Worm (Caenorhabditis elegans) whole organism, L4/young adult: ENCODE results near the gene Y51H7BR.7.

ENCODE experiments used
- W03F9.2 ChIP-seq: fragments of 150-350 bp; optimal IDR thresholded peaks from 2 replicates; lab custom pipeline; 2014; ENCODE audit warnings: missing biosample characterization, missing genetic modification characterization
- dao-5 ChIP-seq: sonication (generic microtip); optimal IDR thresholded peaks from 2 replicates; lab custom pipeline; 2016; ENCODE audit warnings: missing genotype, missing genetic modification characterization, moderate library complexity, missing compliant biosample characterization
- him-1 ChIP-seq: sonication (generic microtip); optimal IDR thresholded peaks from 2 replicates; lab custom pipeline; 2016; ENCODE audit warnings: missing genotype, missing genetic modification reagents, missing genetic modification characterization, missing compliant biosample characterization

Y51H7BR.7 gene

ce11 chrII:1535931-1536330 is 10.5 kb upstream of the Y51H7BR.7 start, which contains the start of gene fbxb-43:
fbxb-43 (plus strand) TSS chrII:1536231.
- TF ChIP-seq him-1 = no peak
- TF ChIP-seq dao-5 (tag; lab: Kevin White, UChicago) = no peak
- TF ChIP-seq W03F9.2 (tag; lab: Kevin White, UChicago) = no peak

ce11 chrII:1529057-1529456 is 3.7 kb upstream of the Y51H7BR.7 start, which contains the start of gene Y51H7BR.4:
Y51H7BR.4 (plus strand) TSS chrII:1529357.
- no peak for TF ChIP-seq him-1
- no peak for TF ChIP-seq dao-5 (tag; lab: Kevin White, UChicago)
- no peak for TF ChIP-seq W03F9.2 (tag; lab: Kevin White, UChicago)

- no peak for TF ChIP-seq W03F9.2 (tag; lab: Kevin White, UChicago)
Measured at ce11 chrII:1521956-1522355, 3.4 kb downstream of the Y51H7BR.7 start.

- TF ChIP-seq dao-5 (tag; lab: Kevin White, UChicago) (no peak), him-1 (peak; percentile 56)
Measured at ce11 chrII:1519867-1520266, 5.5 kb downstream of the Y51H7BR.7 start.

- TF ChIP-seq dao-5 (tag; lab: Kevin White, UChicago) (no peak), him-1 (no peak), W03F9.2 (tag; lab: Kevin White, UChicago) (no peak)
Measured at ce11 chrII:1518914-1519313, 6.5 kb downstream of the Y51H7BR.7 start, which contains the start of gene Y51H7BR.8. Y51H7BR.8 (plus strand) TSS chrII:1519214.

- TF ChIP-seq him-1 = no peak
- TF ChIP-seq dao-5 (tag; lab: Kevin White, UChicago) = no peak
Measured at ce11 chrII:1517354-1517753, 8.0 kb downstream of the Y51H7BR.7 start, which contains the start of gene math-45. math-45 (minus strand) TSS chrII:1517454.

- TF ChIP-seq dao-5 (tag; lab: Kevin White, UChicago) (no peak), him-1 (no peak), W03F9.2 (tag; lab: Kevin White, UChicago) (no peak)
Measured at ce11 chrII:1504266-1504665, 21.1 kb downstream of the Y51H7BR.7 start, which contains the start of gene fdgt-1. fdgt-1 (plus strand) TSS chrII:1504566.

- TF ChIP-seq dao-5 (tag; lab: Kevin White, UChicago) (no peak), him-1 (no peak), W03F9.2 (tag; lab: Kevin White, UChicago) (no peak)
Measured at ce11 chrII:1503663-1504062, 21.7 kb downstream of the Y51H7BR.7 start.

ce11 chrII:1501614-1502355 is 23.6 kb downstream of the Y51H7BR.7 start:
- no peak for TF ChIP-seq him-1
- TF ChIP-seq W03F9.2 (tag; lab: Kevin White, UChicago) = no peak
- no peak for TF ChIP-seq dao-5 (tag; lab: Kevin White, UChicago)

ce11 chrII:1500959-1501358 is 24.4 kb downstream of the Y51H7BR.7 start:
- TF ChIP-seq dao-5 (tag; lab: Kevin White, UChicago) = no peak
- TF ChIP-seq him-1 = no peak
- no peak for TF ChIP-seq W03F9.2 (tag; lab: Kevin White, UChicago)

ce11 chrII:1500286-1500840 is 25.0 kb downstream of the Y51H7BR.7 start, which contains the start of gene emc-1:
emc-1 (minus strand) TSS chrII:1500330.
- no peak for TF ChIP-seq him-1
- TF ChIP-seq dao-5 (tag; lab: Kevin White, UChicago) = no peak
- TF ChIP-seq W03F9.2 (tag; lab: Kevin White, UChicago) = no peak

- TF ChIP-seq him-1 = no peak
- no peak for TF ChIP-seq dao-5 (tag; lab: Kevin White, UChicago)
- no peak for TF ChIP-seq W03F9.2 (tag; lab: Kevin White, UChicago)
Measured at ce11 chrII:1490813-1491212, 34.6 kb downstream of the Y51H7BR.7 start.

ce11 chrII:1482419-1482818 is 43.0 kb downstream of the Y51H7BR.7 start:
- TF ChIP-seq W03F9.2 (tag; lab: Kevin White, UChicago) = no peak
- TF ChIP-seq him-1 = no peak
- TF ChIP-seq dao-5 (tag; lab: Kevin White, UChicago) = no peak

- TF ChIP-seq dao-5 (tag; lab: Kevin White, UChicago) = no peak
- no peak for TF ChIP-seq him-1
- TF ChIP-seq W03F9.2 (tag; lab: Kevin White, UChicago) = no peak
Measured at ce11 chrII:1481660-1482059, 43.7 kb downstream of the Y51H7BR.7 start.
